Worm (Caenorhabditis elegans) whole organism, late embryonic: ENCODE measurements around the gene F09E10.1.

Source experiments
- dmd-4 ChIP-seq: sonication (generic microtip); optimal IDR thresholded peaks from 2 replicates; lab custom pipeline; 2016; ENCODE audit warnings: borderline replicate concordance, missing genetic modification characterization, missing compliant biosample characterization
- dve-1 ChIP-seq: sonication (generic microtip); optimal IDR thresholded peaks from 2 replicates; lab custom pipeline; 2017; ENCODE audit warnings: antibody characterized with exemption, mild to moderate bottlenecking, missing genetic modification characterization, missing compliant biosample characterization
- fkh-6 ChIP-seq: sonication (generic microtip); optimal IDR thresholded peaks from 2 replicates; lab custom pipeline; 2016; ENCODE audit warnings: missing genetic modification characterization, missing compliant biosample characterization
- hlh-30 ChIP-seq: sonication (generic microtip); optimal IDR thresholded peaks from 2 replicates; lab custom pipeline; 2017; ENCODE audit warnings: antibody characterized with exemption, missing genetic modification characterization, missing compliant biosample characterization; ENCODE audit not compliant: insufficient read depth
- pag-3 ChIP-seq: sonication (generic microtip); optimal IDR thresholded peaks from 2 replicates; lab custom pipeline; 2016; ENCODE audit warnings: missing compliant biosample characterization, missing genetic modification characterization, borderline replicate concordance
- pha-4 ChIP-seq: fragments of 150-350 bp; optimal IDR thresholded peaks from 2 replicates; lab custom pipeline; 2018; ENCODE audit warnings: missing biosample characterization, missing genetic modification reagents, missing genetic modification characterization
- pros-1 ChIP-seq: fragments of 150-350 bp; optimal IDR thresholded peaks from 2 replicates; lab custom pipeline; 2014; ENCODE audit warnings: missing biosample characterization, missing genetic modification reagents, missing genetic modification characterization
- rnt-1 ChIP-seq: sonication (generic microtip); optimal IDR thresholded peaks from 2 replicates; lab custom pipeline; 2016; ENCODE audit warnings: missing genetic modification characterization, missing compliant biosample characterization
- tbx-2 ChIP-seq: sonication (generic microtip); optimal IDR thresholded peaks from 2 replicates; lab custom pipeline; 2016; ENCODE audit warnings: missing genetic modification characterization, missing compliant biosample characterization
- unc-55 ChIP-seq: sonication (generic microtip); optimal IDR thresholded peaks from 2 replicates; lab custom pipeline; 2017; ENCODE audit warnings: missing biosample characterization, missing genetic modification reagents, missing genetic modification characterization

DNA sequence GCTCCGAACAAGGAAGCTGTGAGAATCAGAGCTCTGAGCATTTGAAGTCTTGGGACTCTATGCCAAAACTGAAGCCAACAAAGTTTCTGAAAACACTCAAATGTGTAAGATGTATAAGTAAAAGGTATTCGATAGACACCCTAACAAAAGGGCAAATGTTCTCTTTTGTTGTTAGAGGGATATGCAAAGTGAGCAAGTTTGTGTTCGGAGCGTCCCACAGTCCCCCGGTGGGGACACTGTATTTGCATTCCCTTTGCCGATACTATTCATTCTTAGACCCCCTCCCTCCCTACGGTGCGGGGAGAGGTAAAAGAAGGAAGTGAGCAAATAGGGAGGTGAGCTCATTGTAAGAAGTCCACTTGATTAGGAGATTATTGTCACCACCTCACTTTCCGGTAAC is 5.0 kb upstream of the F09E10.1 start, which contains the start of gene F09E10.6:
- TF ChIP-seq pros-1 (tag; lab: Kevin White, UChicago) = no peak
- no peak for TF ChIP-seq hlh-30 (tag; lab: Kevin White, UChicago)
- no peak for TF ChIP-seq unc-55 (GFP tag; lab: Kevin White, UChicago)
- no peak for TF ChIP-seq pag-3 (tag; lab: Kevin White, UChicago)
- TF ChIP-seq pha-4 (tag; lab: Kevin White, UChicago) = no peak
- no peak for TF ChIP-seq dve-1 (tag; lab: Kevin White, UChicago)
- TF ChIP-seq dmd-4 (tag; lab: Kevin White, UChicago) = no peak
- no peak for TF ChIP-seq fkh-6 (tag; lab: Kevin White, UChicago)
- TF ChIP-seq rnt-1 = no peak
- TF ChIP-seq tbx-2 (tag; lab: Kevin White, UChicago) = no peak
